Worm (Caenorhabditis elegans) whole organism, L4 larva: ENCODE results near the gene srlf-3.

Source experiments
- lin-13 ChIP-seq: fragments of 150-350 bp; optimal IDR thresholded peaks from 2 replicates; lab custom pipeline; 2014; ENCODE audit warnings: missing biosample characterization, missing genetic modification reagents, missing genetic modification characterization
- lin-15B ChIP-seq: fragments of 150-350 bp; sonication (generic microtip); optimal IDR thresholded peaks from 3 replicates; lab custom pipeline; 2014; ENCODE audit warnings: missing biosample characterization, missing genetic modification characterization
- lin-39 ChIP-seq: fragments of 150-350 bp; optimal IDR thresholded peaks from 2 replicates; lab custom pipeline; 2014; ENCODE audit warnings: missing biosample characterization, missing genetic modification reagents, missing genetic modification characterization
- nhr-25 ChIP-seq: sonication (generic microtip); optimal IDR thresholded peaks from 2 replicates; lab custom pipeline; 2017; ENCODE audit warnings: missing genetic modification characterization, mild to moderate bottlenecking, missing compliant biosample characterization, antibody characterized with exemption, moderate library complexity, borderline replicate concordance; ENCODE audit not compliant: insufficient read depth

ce11 chrIV:8499956-8500355 is 12.7 kb downstream of the srlf-3 start:
- TF ChIP-seq lin-39 (tag; lab: Kevin White, UChicago) (no peak), nhr-25 (tag; lab: Kevin White, UChicago) (no peak), lin-15B (tag; lab: Kevin White, UChicago) (no peak), lin-13 (GFP tag; lab: Kevin White, UChicago) (no peak)
